Worm (Caenorhabditis elegans) whole organism, early embryonic: Measurements from ENCODE around the gene C30G7.5.

Experiments used
- B0310.2 ChIP-seq: sonication (generic microtip); optimal IDR thresholded peaks from 2 replicates; lab custom pipeline; 2016; ENCODE audit warnings: mild to moderate bottlenecking, missing genetic modification characterization, missing compliant biosample characterization
- F13C5.2 ChIP-seq: sonication (generic microtip); optimal IDR thresholded peaks from 2 replicates; lab custom pipeline; 2017; ENCODE audit warnings: mild to moderate bottlenecking, missing genetic modification characterization, inconsistent platforms, missing compliant biosample characterization
- aly-1 ChIP-seq: sonication (generic microtip); optimal IDR thresholded peaks from 2 replicates; lab custom pipeline; 2016; ENCODE audit warnings: missing genetic modification characterization, missing compliant biosample characterization
- ama-1 ChIP-seq: fragments of 150-350 bp; optimal IDR thresholded peaks from 2 replicates; lab custom pipeline; 2014
- ceh-13 ChIP-seq: fragments of 200-800 bp; sonication (Bioruptor generic); optimal IDR thresholded peaks from 2 replicates; lab custom pipeline; 2018; ENCODE audit warnings: mild to moderate bottlenecking, missing genetic modification characterization, missing compliant biosample characterization
- ceh-36 ChIP-seq: sonication (generic microtip); optimal IDR thresholded peaks from 2 replicates; lab custom pipeline; 2016; ENCODE audit warnings: missing genetic modification characterization, inconsistent platforms, missing compliant biosample characterization
- ets-7 ChIP-seq: sonication (generic microtip); optimal IDR thresholded peaks from 2 replicates; lab custom pipeline; 2016; ENCODE audit warnings: missing genotype, missing genetic modification characterization, missing compliant biosample characterization
- flt-1 ChIP-seq: fragments of 200-800 bp; sonication (Bioruptor generic); IDR thresholded peaks from 2 replicates; pipeline ENCODE4 v1.3.6; 2022; ENCODE audit warnings: missing genetic modification characterization, missing compliant biosample characterization
- hmbx-1 ChIP-seq: sonication (generic microtip); optimal IDR thresholded peaks from 2 replicates; lab custom pipeline; 2016; ENCODE audit warnings: mild to moderate bottlenecking, missing genetic modification characterization, missing compliant biosample characterization
- hmg-4 ChIP-seq: fragments of 200-800 bp; sonication (Bioruptor generic); optimal IDR thresholded peaks from 2 replicates; lab custom pipeline; 2018; ENCODE audit warnings: mild to moderate bottlenecking, missing genetic modification characterization, missing compliant biosample characterization
- hnd-1 ChIP-seq: sonication (generic microtip); optimal IDR thresholded peaks from 2 replicates; lab custom pipeline; 2016; ENCODE audit warnings: missing genetic modification characterization, missing compliant biosample characterization
- pes-1 ChIP-seq: fragments of 200-800 bp; sonication (Bioruptor generic); IDR thresholded peaks from 2 replicates; pipeline ENCODE4 v1.3.6; 2022; ENCODE audit warnings: missing genetic modification reagents, missing genetic modification characterization, missing compliant biosample characterization
- scrt-1 ChIP-seq: fragments of 200-800 bp; sonication (Bioruptor generic); IDR thresholded peaks from 2 replicates; pipeline ENCODE4 v1.3.6; 2022; ENCODE audit warnings: missing genetic modification characterization, missing compliant biosample characterization
- sea-1 ChIP-seq: fragments of 200-800 bp; sonication (Bioruptor generic); conservative IDR thresholded peaks from 2 replicates; pipeline ENCODE4 v1.3.6; 2022; ENCODE audit warnings: missing genetic modification characterization, missing compliant biosample characterization
- tbx-11 ChIP-seq: fragments of 200-800 bp; sonication (Bioruptor generic); IDR thresholded peaks from 2 replicates; pipeline ENCODE4 v1.3.6; 2022; ENCODE audit warnings: missing genetic modification characterization, missing compliant biosample characterization
- tbx-37 ChIP-seq: fragments of 200-800 bp; sonication (Bioruptor generic); conservative IDR thresholded peaks from 2 replicates; pipeline ENCODE4 v1.3.6; 2022; ENCODE audit warnings: missing genetic modification reagents, missing genetic modification characterization, missing compliant biosample characterization
- tra-4 ChIP-seq: sonication (generic microtip); optimal IDR thresholded peaks from 2 replicates; lab custom pipeline; 2017; ENCODE audit warnings: missing genetic modification characterization, missing compliant biosample characterization

The C30G7.5 gene

ce11 chrV:14954633-14955032 lies at the start of gene C30G7.5:
Gene C30G7.5 (minus strand): TSS chrV:14954733.
- TF ChIP-seq hmbx-1 (tag; lab: Kevin White, UChicago): no peak

ce11 chrV:15002184-15002690 lies 47.7 kb upstream of the C30G7.5 start, which contains the start of the genes fib-1 and mut-15:
Gene fib-1 (minus strand): TSS chrV:15002223.
Gene mut-15 (plus strand): TSS chrV:15002543.
- TF ChIP-seq ceh-13 (GFP tag; lab: Kevin White, UChicago): peak; percentile 41
- no peak for TF ChIP-seq tbx-11
- TF ChIP-seq hmg-4: peak; percentile 48
- TF ChIP-seq F13C5.2 (tag; lab: Kevin White, UChicago): peak; percentile 86
- TF ChIP-seq ama-1 (lab: Kevin White, UChicago): no peak
- TF ChIP-seq ets-7 (tag; lab: Kevin White, UChicago): peak; percentile 60
- TF ChIP-seq B0310.2 (tag; lab: Kevin White, UChicago): peak; percentile 24

- TF ChIP-seq ceh-36 (tag; lab: Kevin White, UChicago): no peak
- no peak for TF ChIP-seq ama-1 (lab: Kevin White, UChicago)
- no peak for TF ChIP-seq flt-1
- TF ChIP-seq scrt-1 (GFP tag; lab: Robert Waterston, UW): no peak
- no peak for TF ChIP-seq aly-1 (tag; lab: Kevin White, UChicago)
- TF ChIP-seq ceh-13 (GFP tag; lab: Kevin White, UChicago): no peak
- no peak for TF ChIP-seq sea-1
- no peak for TF ChIP-seq pes-1 (GFP tag; lab: Robert Waterston, UW)
- no peak for TF ChIP-seq hnd-1 (tag; lab: Kevin White, UChicago)
- no peak for TF ChIP-seq tbx-37 (GFP tag; lab: Robert Waterston, UW)
- TF ChIP-seq tra-4 (tag; lab: Kevin White, UChicago): no peak
- no peak for TF ChIP-seq B0310.2 (tag; lab: Kevin White, UChicago)
Observed at ce11 chrV:15001536-15001935, 47.0 kb upstream of the C30G7.5 start.

- no peak for TF ChIP-seq sea-1
- peak; percentile 33 for TF ChIP-seq ama-1 (lab: Kevin White, UChicago)
Observed at ce11 chrV:15000055-15000704, 45.6 kb upstream of the C30G7.5 start, which contains the start of gene rps-16. Gene rps-16 (minus strand): TSS chrV:15000541.

- TF ChIP-seq ceh-36 (tag; lab: Kevin White, UChicago): no peak
- TF ChIP-seq tbx-11: no peak
- no peak for TF ChIP-seq scrt-1 (GFP tag; lab: Robert Waterston, UW)
- TF ChIP-seq F13C5.2 (tag; lab: Kevin White, UChicago): no peak
- no peak for TF ChIP-seq tra-4 (tag; lab: Kevin White, UChicago)
- TF ChIP-seq pes-1 (GFP tag; lab: Robert Waterston, UW): no peak
- no peak for TF ChIP-seq aly-1 (tag; lab: Kevin White, UChicago)
Observed at ce11 chrV:14999485-15000023, 45.0 kb upstream of the C30G7.5 start, which contains the start of gene T01C3.11. Gene T01C3.11 (plus strand): TSS chrV:14999535.

- TF ChIP-seq tbx-37 (GFP tag; lab: Robert Waterston, UW): no peak
- TF ChIP-seq sea-1: no peak
- TF ChIP-seq tbx-11: no peak
- TF ChIP-seq flt-1: no peak
- no peak for TF ChIP-seq ceh-13 (GFP tag; lab: Kevin White, UChicago)
- no peak for TF ChIP-seq ceh-36 (tag; lab: Kevin White, UChicago)
- no peak for TF ChIP-seq hmg-4
Observed at ce11 chrV:14996236-14996635, 41.7 kb upstream of the C30G7.5 start, which contains the start of gene irld-14. Gene irld-14 (plus strand): TSS chrV:14996536.

- no peak for TF ChIP-seq B0310.2 (tag; lab: Kevin White, UChicago)
- no peak for TF ChIP-seq ets-7 (tag; lab: Kevin White, UChicago)
- no peak for TF ChIP-seq ceh-36 (tag; lab: Kevin White, UChicago)
- no peak for TF ChIP-seq pes-1 (GFP tag; lab: Robert Waterston, UW)
- no peak for TF ChIP-seq tra-4 (tag; lab: Kevin White, UChicago)
- no peak for TF ChIP-seq hnd-1 (tag; lab: Kevin White, UChicago)
- TF ChIP-seq tbx-11: no peak
Observed at ce11 chrV:14993620-14994019, 39.1 kb upstream of the C30G7.5 start, which contains the start of gene fil-1. Gene fil-1 (plus strand): TSS chrV:14993838.

- TF ChIP-seq B0310.2 (tag; lab: Kevin White, UChicago) (no peak), ceh-13 (GFP tag; lab: Kevin White, UChicago) (no peak), hmg-4 (no peak), aly-1 (tag; lab: Kevin White, UChicago) (no peak), ama-1 (lab: Kevin White, UChicago) (no peak), ets-7 (tag; lab: Kevin White, UChicago) (no peak), hmbx-1 (tag; lab: Kevin White, UChicago) (no peak), tbx-37 (GFP tag; lab: Robert Waterston, UW) (no peak), ceh-36 (tag; lab: Kevin White, UChicago) (no peak), sea-1 (no peak), F13C5.2 (tag; lab: Kevin White, UChicago) (no peak), hnd-1 (tag; lab: Kevin White, UChicago) (no peak)
Observed at ce11 chrV:14992627-14993117, 38.1 kb upstream of the C30G7.5 start, which contains the start of gene T01C3.3. Gene T01C3.3 (minus strand): TSS chrV:14992677.
